Worm (Caenorhabditis elegans) whole organism, young adult: ENCODE data around the gene octr-1.

Experiments used
- B0261.1 ChIP-seq: sonication (generic microtip); optimal IDR thresholded peaks from 2 replicates; lab custom pipeline; 2016; ENCODE audit warnings: mild to moderate bottlenecking, missing genetic modification characterization, moderate library complexity, missing compliant biosample characterization
- C17E4.6 ChIP-seq: fragments of 200-800 bp; sonication (Bioruptor generic); IDR thresholded peaks from 2 replicates; pipeline ENCODE4 v1.3.6; 2022; ENCODE audit warnings: missing genetic modification reagents, missing genetic modification characterization, missing compliant biosample characterization
- F22D6.2 ChIP-seq: sonication (generic microtip); optimal IDR thresholded peaks from 2 replicates; lab custom pipeline; 2016; ENCODE audit warnings: mild to moderate bottlenecking, missing genetic modification characterization, missing compliant biosample characterization
- F23B12.7 ChIP-seq: sonication (generic microtip); optimal IDR thresholded peaks from 2 replicates; lab custom pipeline; 2017; ENCODE audit warnings: missing genetic modification characterization, mild to moderate bottlenecking, missing compliant biosample characterization, antibody characterized with exemption, moderate library complexity; ENCODE audit not compliant: insufficient read depth
- F37B4.10 ChIP-seq: fragments of 200-800 bp; sonication (Bioruptor generic); IDR thresholded peaks from 2 replicates; pipeline ENCODE4 v1.3.6; 2022; ENCODE audit warnings: missing genetic modification characterization, missing compliant biosample characterization
- F57A8.1 ChIP-seq: fragments of 200-800 bp; sonication (Bioruptor generic); optimal IDR thresholded peaks from 2 replicates; lab custom pipeline; 2018; ENCODE audit warnings: mild to moderate bottlenecking, missing genetic modification characterization, moderate library complexity, missing compliant biosample characterization
- T26A5.8 ChIP-seq: sonication (generic microtip); optimal IDR thresholded peaks from 2 replicates; lab custom pipeline; 2016; ENCODE audit warnings: missing genetic modification characterization, missing compliant biosample characterization
- Y56A3A.18 ChIP-seq: fragments of 200-800 bp; sonication (Bioruptor generic); IDR thresholded peaks from 2 replicates; pipeline ENCODE4 v1.3.6; 2022; ENCODE audit warnings: missing genetic modification reagents, missing genetic modification characterization, missing compliant biosample characterization
- Y67H2A.10 ChIP-seq: fragments of 200-800 bp; sonication (Bioruptor generic); conservative IDR thresholded peaks from 2 replicates; pipeline ENCODE4 v1.3.6; 2022; ENCODE audit warnings: missing genetic modification reagents, missing genetic modification characterization, missing compliant biosample characterization
- atf-7 ChIP-seq: sonication (generic microtip); optimal IDR thresholded peaks from 2 replicates; lab custom pipeline; 2017; ENCODE audit warnings: mild to moderate bottlenecking, missing genetic modification characterization, missing compliant biosample characterization
- cebp-1 ChIP-seq, 2 experiments: fragments of 200-800 bp in 1 of 2; sonication (Bioruptor generic) in 1 of 2; sonication (generic microtip) in 1 of 2; IDR thresholded peaks in 1 of 2; optimal IDR thresholded peaks in 1 of 2; 2 replicates each; pipeline versions ENCODE4 v1.3.6 to Lab custom; 2017 to 2022; ENCODE audit warnings: missing compliant biosample characterization in 2 of 2, missing genetic modification characterization in 2 of 2, mild to moderate bottlenecking in 1 of 2, missing genetic modification reagents in 1 of 2, moderate library complexity in 1 of 2
- ceh-100 ChIP-seq: fragments of 200-800 bp; sonication (Bioruptor generic); IDR thresholded peaks from 2 replicates; pipeline ENCODE4 v1.3.6; 2022; ENCODE audit warnings: missing genetic modification reagents, missing genetic modification characterization, missing compliant biosample characterization
- ceh-91 ChIP-seq: fragments of 200-800 bp; sonication (Bioruptor generic); IDR thresholded peaks from 2 replicates; pipeline ENCODE4 v1.3.6; 2022; ENCODE audit warnings: missing genetic modification reagents, missing genetic modification characterization, missing compliant biosample characterization
- dox-1 ChIP-seq: fragments of 200-800 bp; sonication (Bioruptor generic); IDR thresholded peaks from 2 replicates; pipeline ENCODE4 v1.3.6; 2022; ENCODE audit warnings: missing genetic modification reagents, missing genetic modification characterization, missing compliant biosample characterization
- dpff-1 ChIP-seq: sonication (generic microtip); optimal IDR thresholded peaks from 2 replicates; lab custom pipeline; 2017; ENCODE audit warnings: mild to moderate bottlenecking, missing genetic modification characterization, missing compliant biosample characterization
- gei-17 ChIP-seq: fragments of 200-800 bp; sonication (Bioruptor generic); optimal IDR thresholded peaks from 2 replicates; lab custom pipeline; 2018; ENCODE audit warnings: mild to moderate bottlenecking, missing genetic modification characterization, missing compliant biosample characterization
- hlh-26 ChIP-seq: fragments of 200-800 bp; sonication (Bioruptor generic); conservative IDR thresholded peaks from 2 replicates; pipeline ENCODE4 v1.3.6; 2022; ENCODE audit warnings: missing genetic modification reagents, missing genetic modification characterization, missing compliant biosample characterization
- hmg-1.2 ChIP-seq: fragments of 200-800 bp; sonication (Bioruptor generic); IDR thresholded peaks from 2 replicates; pipeline ENCODE4 v1.3.6; 2022; ENCODE audit warnings: missing genetic modification reagents, missing genetic modification characterization, missing compliant biosample characterization
- hsf-1 ChIP-seq: fragments of 200-800 bp; sonication (Bioruptor generic); IDR thresholded peaks from 2 replicates; pipeline ENCODE4 v1.3.6; 2022; ENCODE audit warnings: missing genetic modification reagents, missing genetic modification characterization, missing compliant biosample characterization
- lin-26 ChIP-seq: fragments of 200-800 bp; sonication (Bioruptor generic); IDR thresholded peaks from 2 replicates; pipeline ENCODE4 v1.3.6; 2022; ENCODE audit warnings: missing genetic modification reagents, missing genetic modification characterization, missing compliant biosample characterization
- lin-35 ChIP-seq, 3 experiments: fragments of 150-350 bp in 2 of 3; sonication (generic microtip) in 1 of 3; optimal IDR thresholded peaks; 2 replicates each; lab custom pipeline; 2014 to 2018; ENCODE audit warnings: missing biosample characterization in 3 of 3, missing genetic modification characterization in 3 of 3, missing genetic modification reagents in 3 of 3
- lsy-27 ChIP-seq: sonication (generic microtip); optimal IDR thresholded peaks from 2 replicates; lab custom pipeline; 2017; ENCODE audit warnings: missing genetic modification characterization, mild to moderate bottlenecking, missing compliant biosample characterization, antibody characterized with exemption, missing genotype, borderline replicate concordance; ENCODE audit not compliant: insufficient read depth
- madf-3 ChIP-seq: fragments of 200-800 bp; sonication (Bioruptor generic); IDR thresholded peaks from 2 replicates; pipeline ENCODE4 v1.3.6; 2022; ENCODE audit warnings: missing genetic modification reagents, missing genetic modification characterization, missing compliant biosample characterization
- mel-28 ChIP-seq: sonication (generic microtip); optimal IDR thresholded peaks from 2 replicates; lab custom pipeline; 2016; ENCODE audit warnings: borderline replicate concordance, mild to moderate bottlenecking, missing genetic modification characterization, missing compliant biosample characterization
- mes-4 ChIP-seq: sonication (generic microtip); optimal IDR thresholded peaks from 2 replicates; lab custom pipeline; 2016; ENCODE audit warnings: missing genotype, missing genetic modification characterization, missing compliant biosample characterization
- nfyb-1 ChIP-seq: fragments of 200-800 bp; sonication (Bioruptor generic); IDR thresholded peaks from 2 replicates; pipeline ENCODE4 v1.3.6; 2022; ENCODE audit warnings: missing genetic modification reagents, missing genetic modification characterization, missing compliant biosample characterization
- nhr-90 ChIP-seq: sonication (generic microtip); optimal IDR thresholded peaks from 2 replicates; lab custom pipeline; 2016; ENCODE audit warnings: missing genotype, mild to moderate bottlenecking, missing genetic modification characterization, missing compliant biosample characterization
- rpc-1 ChIP-seq, 2 experiments: fragments of 150-350 bp in 1 of 2; sonication (generic microtip) in 1 of 2; optimal IDR thresholded peaks; 2 replicates each; lab custom pipeline; 2014 to 2018; ENCODE audit warnings: missing biosample characterization in 1 of 2, missing genetic modification characterization in 1 of 2, missing genetic modification reagents in 1 of 2, missing genotype in 1 of 2
- sea-2 ChIP-seq: fragments of 200-800 bp; sonication (Bioruptor generic); IDR thresholded peaks from 2 replicates; pipeline ENCODE4 v1.3.6; 2022; ENCODE audit warnings: missing genetic modification characterization, missing compliant biosample characterization
- tbx-9 ChIP-seq: sonication (generic microtip); optimal IDR thresholded peaks from 2 replicates; lab custom pipeline; 2016; ENCODE audit warnings: borderline replicate concordance, missing genetic modification characterization, inconsistent platforms, missing compliant biosample characterization
- zfh-2 ChIP-seq: fragments of 200-800 bp; sonication (Bioruptor generic); conservative IDR thresholded peaks from 2 replicates; pipeline ENCODE4 v1.3.6; 2022; ENCODE audit warnings: missing genetic modification reagents, missing genetic modification characterization, missing compliant biosample characterization
- ztf-18 ChIP-seq: sonication (generic microtip); optimal IDR thresholded peaks from 2 replicates; lab custom pipeline; 2016; ENCODE audit warnings: missing genotype, mild to moderate bottlenecking, missing genetic modification characterization, missing compliant biosample characterization
- ztf-3 ChIP-seq: fragments of 200-800 bp; sonication (Bioruptor generic); optimal IDR thresholded peaks from 2 replicates; lab custom pipeline; 2018; ENCODE audit warnings: mild to moderate bottlenecking, missing genetic modification characterization, missing compliant biosample characterization

octr-1 gene

DNA sequence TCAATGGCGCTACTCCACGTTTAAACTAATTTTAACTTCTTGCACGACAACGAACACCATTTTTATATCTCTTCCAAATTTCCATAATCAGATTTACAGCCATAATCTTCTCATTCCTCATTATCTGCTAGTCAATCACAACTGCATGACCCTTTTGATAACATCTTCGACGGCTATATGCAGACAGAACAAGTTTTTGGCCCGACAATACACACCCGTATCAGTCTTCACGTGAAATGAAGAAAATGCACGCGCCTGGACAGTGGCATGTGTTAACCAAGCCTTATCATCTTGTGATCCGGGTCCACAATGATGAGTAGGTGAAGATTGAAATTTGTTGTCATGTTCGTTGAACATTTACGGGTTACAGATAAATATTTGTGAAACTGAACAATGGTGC is 34.6 kb upstream of the octr-1 start:
- no peak for TF ChIP-seq Y56A3A.18 (GFP tag; lab: Robert Waterston, UW)
- TF ChIP-seq F23B12.7 (tag; lab: Kevin White, UChicago), result no peak
- TF ChIP-seq ceh-100 (GFP tag; lab: Robert Waterston, UW), result no peak
- no peak for TF ChIP-seq hmg-1.2 (GFP tag; lab: Robert Waterston, UW)
- no peak for TF ChIP-seq B0261.1 (tag; lab: Kevin White, UChicago)
- no peak for TF ChIP-seq dox-1 (GFP tag; lab: Robert Waterston, UW)
- TF ChIP-seq Y67H2A.10, result no peak

DNA sequence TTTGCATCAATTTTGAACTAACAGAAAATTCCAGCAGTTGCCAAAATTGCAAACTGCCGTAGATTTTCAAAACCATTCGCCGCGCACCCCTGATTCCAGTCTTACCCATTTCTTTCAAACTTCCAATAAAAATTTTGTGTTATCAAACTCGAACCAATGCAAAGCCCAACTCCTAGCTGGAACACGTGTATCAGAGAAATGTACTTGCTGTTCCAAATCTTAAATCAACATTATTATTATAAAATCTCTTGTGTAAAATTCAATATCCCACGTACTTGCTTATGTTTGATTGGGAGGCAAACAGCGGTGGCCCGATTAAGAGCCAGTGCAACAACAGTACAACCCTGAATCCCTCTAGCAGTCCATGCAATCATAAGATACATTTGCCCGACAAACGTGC is 33.1 kb upstream of the octr-1 start:
- no peak for TF ChIP-seq sea-2 (GFP tag; lab: Robert Waterston, UW)
- no peak for TF ChIP-seq gei-17 (GFP tag; lab: Kevin White, UChicago)
- no peak for TF ChIP-seq hlh-26
- TF ChIP-seq ztf-3 (GFP tag; lab: Kevin White, UChicago), result no peak
- no peak for TF ChIP-seq nhr-90 (tag; lab: Kevin White, UChicago)
- no peak for TF ChIP-seq hsf-1
- no peak for TF ChIP-seq ztf-18
- TF ChIP-seq F37B4.10 (GFP tag; lab: Robert Waterston, UW), result no peak
- TF ChIP-seq dpff-1, result no peak
- TF ChIP-seq zfh-2, result no peak
- no peak for TF ChIP-seq F57A8.1 (GFP tag; lab: Kevin White, UChicago)
- no peak for TF ChIP-seq tbx-9 (tag; lab: Kevin White, UChicago)
- no peak for TF ChIP-seq ceh-91 (GFP tag; lab: Robert Waterston, UW)
- no peak for TF ChIP-seq madf-3 (GFP tag; lab: Robert Waterston, UW)
- no peak for TF ChIP-seq lin-35 (GFP tag; optimal IDR thresholded peaks at IDR 0.05; lab: Kevin White, UChicago)

DNA sequence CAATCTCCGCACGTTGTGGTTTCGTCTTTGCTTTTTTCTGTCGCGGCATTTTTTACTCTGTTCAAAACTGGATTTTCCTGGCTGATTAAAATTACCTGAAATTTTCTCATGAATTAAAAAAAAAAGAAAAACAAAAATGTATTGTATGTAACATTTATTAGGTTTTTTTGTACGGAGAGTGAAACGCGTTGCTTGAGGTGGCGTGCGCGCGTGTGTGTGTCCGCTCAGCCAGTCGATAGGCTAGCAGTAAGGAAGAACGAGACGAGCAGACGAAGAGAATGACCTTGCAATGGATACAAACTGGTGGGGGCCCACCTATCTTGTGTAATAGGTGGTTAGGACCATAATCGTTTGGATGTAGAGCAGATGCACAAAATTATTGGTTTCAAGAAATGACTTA is 30.3 kb upstream of the octr-1 start, which contains the start of gene T22B7.4:
Gene T22B7.4, minus strand, starts transcription at position 101 of the 400 bp plus-strand sequence.
- TF ChIP-seq ztf-18 (no peak), T26A5.8 (tag; lab: Kevin White, UChicago) (no peak), lin-35 (GFP tag; optimal IDR thresholded peaks at IDR 0.05; lab: Kevin White, UChicago) (no peak), nfyb-1 (GFP tag; lab: Robert Waterston, UW) (no peak), atf-7 (tag; lab: Kevin White, UChicago) (no peak), rpc-1 (optimal IDR thresholded peaks at IDR 0.05; lab: Kevin White, UChicago) (no peak), rpc-1 (tag; optimal IDR thresholded peaks at IDR 0.05; lab: Kevin White, UChicago) (no peak), nhr-90 (tag; lab: Kevin White, UChicago) (no peak)

DNA sequence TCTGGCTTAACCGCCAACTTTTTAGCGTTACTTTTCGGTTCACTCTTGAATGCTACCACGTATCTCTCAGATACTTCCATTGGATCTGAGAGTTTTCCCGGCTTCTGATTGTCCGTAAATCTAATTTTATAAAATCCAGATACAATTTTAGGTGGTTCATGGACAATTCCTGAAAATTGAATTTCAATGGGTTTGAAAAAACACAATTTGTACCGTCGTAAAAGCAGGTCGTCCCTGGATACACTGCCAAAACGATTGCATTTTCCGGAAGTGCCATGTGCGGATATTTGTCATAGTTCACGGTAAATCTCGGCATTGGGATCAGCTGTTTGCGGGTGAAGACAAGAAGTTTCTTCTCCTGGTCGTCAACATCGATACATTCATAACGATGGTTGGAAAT is 28.5 kb upstream of the octr-1 start:
- TF ChIP-seq lsy-27, result no peak
- TF ChIP-seq lin-26 (GFP tag; lab: Robert Waterston, UW), result no peak
- TF ChIP-seq mes-4 (tag; lab: Kevin White, UChicago), result no peak
- no peak for TF ChIP-seq F22D6.2 (tag; lab: Kevin White, UChicago)
- no peak for TF ChIP-seq C17E4.6 (GFP tag; lab: Robert Waterston, UW)

DNA sequence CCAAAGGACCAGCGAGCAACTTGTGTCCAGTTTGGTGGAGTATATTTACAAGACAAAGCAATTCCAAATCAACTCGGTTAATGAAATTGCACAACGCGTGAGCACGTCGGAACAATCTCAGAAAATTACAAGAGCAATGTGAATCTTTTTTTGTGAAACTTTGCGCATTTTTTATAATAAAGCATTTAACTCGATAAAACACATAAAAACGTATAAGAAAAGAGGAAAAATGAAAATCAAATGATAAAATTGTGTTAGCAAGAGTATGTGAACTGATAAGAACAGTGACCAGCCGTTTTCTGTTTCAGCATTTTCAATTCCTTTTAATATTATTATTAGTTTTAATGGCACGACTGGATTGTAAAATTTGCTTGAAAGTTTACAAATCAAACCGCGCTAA is 20.6 kb upstream of the octr-1 start, which contains the start of gene T22B7.8:
Gene T22B7.8, plus strand, starts transcription at position 301 of the 400 bp plus-strand sequence.
- TF ChIP-seq cebp-1 (GFP tag; IDR thresholded peaks at IDR 0.05; lab: Robert Waterston, UW) (no peak), cebp-1 (tag; optimal IDR thresholded peaks at IDR 0.05; lab: Kevin White, UChicago) (no peak), mel-28 (tag; lab: Kevin White, UChicago) (no peak)
